Worm (Caenorhabditis elegans): ENCODE data around the gene T19A5.3.

DNA sequence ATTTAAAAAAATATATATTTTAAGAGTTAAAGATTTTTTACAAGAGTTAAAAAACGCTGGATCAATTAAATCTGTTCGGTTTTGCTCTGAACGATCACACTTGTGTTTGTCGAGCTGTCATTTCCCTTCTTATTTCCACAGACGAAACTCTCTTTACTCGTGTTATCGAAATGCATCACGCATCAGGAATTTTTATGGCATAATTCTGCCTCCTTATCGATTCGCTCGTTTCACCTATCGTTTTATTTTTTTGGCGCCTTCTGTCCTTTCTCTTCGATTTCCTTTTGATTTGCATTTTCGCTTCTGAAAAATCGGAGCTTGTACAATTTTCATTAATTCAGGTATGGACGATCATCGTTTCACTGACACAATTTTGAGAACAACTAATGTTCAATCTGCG lies 4.5 kb upstream of the T19A5.3 start:
- TF ChIP-seq pha-4 (tag; optimal IDR thresholded peaks at IDR 0.05) (no peak), blmp-1 (tag; optimal IDR thresholded peaks at IDR 0.05) (no peak), ceh-39 (tag; optimal IDR thresholded peaks at IDR 0.05) (no peak), elt-3 (tag; optimal IDR thresholded peaks at IDR 0.05) (no peak), ztf-11 (tag; optimal IDR thresholded peaks at IDR 0.05) (no peak)

Data from whole organism, mixed stage, embryonic.